Worm (Caenorhabditis elegans) whole organism, mixed stage, embryonic: Measurements from ENCODE around the gene Y38H6C.23.

ENCODE experiments used
- M03D4.4 ChIP-seq: sonication (generic microtip); optimal IDR thresholded peaks from 2 replicates; lab custom pipeline; 2017; ENCODE audit warnings: mild to moderate bottlenecking, missing genetic modification characterization, missing compliant biosample characterization
- bed-3 ChIP-seq: fragments of 200-800 bp; sonication (Bioruptor generic); optimal IDR thresholded peaks from 3 replicates; lab custom pipeline; 2018; ENCODE audit warnings: mild to moderate bottlenecking, missing genetic modification characterization, moderate library complexity, missing compliant biosample characterization
- blmp-1 ChIP-seq: fragments of 150-350 bp; optimal IDR thresholded peaks from 2 replicates; lab custom pipeline; 2014; ENCODE audit warnings: missing biosample characterization, missing genetic modification characterization
- ceh-39 ChIP-seq: fragments of 150-350 bp; optimal IDR thresholded peaks from 2 replicates; lab custom pipeline; 2014; ENCODE audit warnings: missing biosample characterization, missing genetic modification characterization
- ceh-43 ChIP-seq: fragments of 200-800 bp; sonication (Bioruptor generic); optimal IDR thresholded peaks from 2 replicates; lab custom pipeline; 2018; ENCODE audit warnings: mild to moderate bottlenecking, missing genetic modification characterization, moderate library complexity, missing compliant biosample characterization
- ceh-83 ChIP-seq: fragments of 200-800 bp; sonication (Bioruptor generic); optimal IDR thresholded peaks from 2 replicates; lab custom pipeline; 2018; ENCODE audit warnings: mild to moderate bottlenecking, missing genetic modification characterization, missing compliant biosample characterization
- ces-1 ChIP-seq: fragments of 150-350 bp; optimal IDR thresholded peaks from 2 replicates; lab custom pipeline; 2014; ENCODE audit warnings: missing biosample characterization, missing genetic modification reagents, missing genetic modification characterization
- cnd-1 ChIP-seq: fragments of 200-800 bp; sonication (Bioruptor generic); optimal IDR thresholded peaks from 2 replicates; lab custom pipeline; 2018; ENCODE audit warnings: mild to moderate bottlenecking, missing genetic modification characterization, missing compliant biosample characterization
- drap-1 ChIP-seq: fragments of 200-800 bp; sonication (Bioruptor generic); optimal IDR thresholded peaks from 3 replicates; lab custom pipeline; 2018; ENCODE audit warnings: mild to moderate bottlenecking, missing genetic modification characterization, missing compliant biosample characterization
- elt-1 ChIP-seq: sonication (generic microtip); optimal IDR thresholded peaks from 2 replicates; lab custom pipeline; 2017; ENCODE audit warnings: missing genetic modification characterization, mild to moderate bottlenecking, missing compliant biosample characterization, antibody characterized with exemption, moderate library complexity, borderline replicate concordance; ENCODE audit not compliant: insufficient read depth
- elt-3 ChIP-seq: fragments of 150-350 bp; optimal IDR thresholded peaks from 2 replicates; lab custom pipeline; 2014; ENCODE audit warnings: missing biosample characterization, missing genetic modification characterization
- flh-1 ChIP-seq: fragments of 200-800 bp; sonication (Bioruptor generic); optimal IDR thresholded peaks from 2 replicates; lab custom pipeline; 2018; ENCODE audit warnings: mild to moderate bottlenecking, missing genetic modification characterization, moderate library complexity, missing compliant biosample characterization
- hlh-1 ChIP-seq: fragments of 150-350 bp; optimal IDR thresholded peaks from 2 replicates; lab custom pipeline; 2014; ENCODE audit warnings: missing biosample characterization, missing genetic modification reagents, missing genetic modification characterization
- lin-13 ChIP-seq: fragments of 150-350 bp; optimal IDR thresholded peaks from 2 replicates; lab custom pipeline; 2014; ENCODE audit warnings: missing biosample characterization, missing genetic modification characterization
- lin-32 ChIP-seq: fragments of 200-800 bp; sonication (Bioruptor generic); optimal IDR thresholded peaks from 2 replicates; lab custom pipeline; 2018; ENCODE audit warnings: mild to moderate bottlenecking, missing genetic modification characterization, missing compliant biosample characterization
- lsy-2 ChIP-seq: fragments of 150-350 bp; optimal IDR thresholded peaks from 2 replicates; lab custom pipeline; 2014; ENCODE audit warnings: missing biosample characterization, missing genetic modification characterization
- mep-1 ChIP-seq: fragments of 150-350 bp; optimal IDR thresholded peaks from 2 replicates; lab custom pipeline; 2017; ENCODE audit warnings: missing biosample characterization, missing genetic modification reagents, missing genetic modification characterization, inconsistent platforms
- nhr-2 ChIP-seq: fragments of 150-350 bp; optimal IDR thresholded peaks from 2 replicates; lab custom pipeline; 2014; ENCODE audit warnings: missing biosample characterization, missing genetic modification characterization
- nhr-237 ChIP-seq: fragments of 150-350 bp; optimal IDR thresholded peaks from 2 replicates; lab custom pipeline; 2014; ENCODE audit warnings: missing biosample characterization, missing genetic modification characterization
- nhr-28 ChIP-seq: fragments of 150-350 bp; optimal IDR thresholded peaks from 2 replicates; lab custom pipeline; 2014; ENCODE audit warnings: missing biosample characterization, missing genetic modification characterization
- pha-4 ChIP-seq: fragments of 150-350 bp; optimal IDR thresholded peaks from 2 replicates; lab custom pipeline; 2018; ENCODE audit warnings: missing biosample characterization, missing genetic modification reagents, missing genetic modification characterization
- sem-2 ChIP-seq: fragments of 200-800 bp; sonication (Bioruptor generic); optimal IDR thresholded peaks from 2 replicates; lab custom pipeline; 2018; ENCODE audit warnings: mild to moderate bottlenecking, missing genetic modification characterization, missing compliant biosample characterization
- snpc-4 ChIP-seq: fragments of 150-350 bp; optimal IDR thresholded peaks from 2 replicates; lab custom pipeline; 2014; ENCODE audit warnings: missing biosample characterization, missing genetic modification characterization
- sptf-1 ChIP-seq: sonication (generic microtip); optimal IDR thresholded peaks from 2 replicates; lab custom pipeline; 2017; ENCODE audit warnings: mild to moderate bottlenecking, missing genetic modification characterization, moderate library complexity, missing compliant biosample characterization
- tbx-8 ChIP-seq: fragments of 200-800 bp; sonication (Bioruptor generic); optimal IDR thresholded peaks from 2 replicates; lab custom pipeline; 2018; ENCODE audit warnings: mild to moderate bottlenecking, missing genetic modification characterization, moderate library complexity, missing compliant biosample characterization
- unc-120 ChIP-seq: sonication (generic microtip); optimal IDR thresholded peaks from 2 replicates; lab custom pipeline; 2017; ENCODE audit warnings: missing genetic modification characterization, missing compliant biosample characterization; ENCODE audit not compliant: poor library complexity, severe bottlenecking
- unc-39 ChIP-seq: fragments of 150-350 bp; optimal IDR thresholded peaks from 2 replicates; lab custom pipeline; 2014; ENCODE audit warnings: missing biosample characterization, missing genetic modification characterization
- unc-62 ChIP-seq: fragments of 150-350 bp; optimal IDR thresholded peaks from 2 replicates; lab custom pipeline; 2014; ENCODE audit warnings: missing biosample characterization, missing genetic modification reagents, missing genetic modification characterization
- ztf-11 ChIP-seq: fragments of 150-350 bp; optimal IDR thresholded peaks from 2 replicates; lab custom pipeline; 2014; ENCODE audit warnings: missing biosample characterization, missing genetic modification characterization

Gene Y38H6C.23

DNA sequence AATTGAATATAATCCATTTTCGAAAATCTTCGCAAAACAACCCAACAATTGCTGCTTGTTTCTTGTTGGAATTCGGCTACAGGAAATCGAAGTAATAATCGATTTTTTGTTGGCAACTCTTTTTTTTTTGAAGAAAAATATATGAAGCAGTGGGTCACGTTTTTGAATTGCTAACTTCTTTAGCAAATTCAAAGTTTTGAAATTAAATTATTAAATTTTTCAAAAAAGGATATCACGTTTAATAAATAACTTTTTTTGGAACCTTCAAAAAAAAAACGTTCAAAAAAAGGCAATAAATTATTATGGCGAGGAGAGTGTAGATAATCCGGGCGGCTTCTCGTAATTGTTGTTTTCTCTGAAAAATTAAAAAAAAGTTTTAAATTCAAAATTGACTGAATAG is 20.0 kb downstream of the Y38H6C.23 start, which contains the start of gene Y38H6C.15:
Gene Y38H6C.15, minus strand, starts transcription at position 101 of the 400 bp plus-strand sequence.
- TF ChIP-seq snpc-4 (no peak), drap-1 (no peak), nhr-237 (tag; lab: Kevin White, UChicago) (no peak), lin-13 (tag; lab: Kevin White, UChicago) (no peak), ceh-43 (GFP tag; lab: Kevin White, UChicago) (no peak), mep-1 (tag; lab: Kevin White, UChicago) (no peak), lsy-2 (tag; lab: Kevin White, UChicago) (no peak), hlh-1 (no peak), nhr-2 (tag; lab: Kevin White, UChicago) (no peak), unc-62 (GFP tag; lab: Kevin White, UChicago) (no peak), nhr-28 (tag; lab: Kevin White, UChicago) (no peak), unc-39 (tag; lab: Kevin White, UChicago) (no peak), lin-32 (GFP tag; lab: Kevin White, UChicago) (no peak), blmp-1 (no peak), cnd-1 (tag; lab: Kevin White, UChicago) (no peak), bed-3 (no peak)

DNA sequence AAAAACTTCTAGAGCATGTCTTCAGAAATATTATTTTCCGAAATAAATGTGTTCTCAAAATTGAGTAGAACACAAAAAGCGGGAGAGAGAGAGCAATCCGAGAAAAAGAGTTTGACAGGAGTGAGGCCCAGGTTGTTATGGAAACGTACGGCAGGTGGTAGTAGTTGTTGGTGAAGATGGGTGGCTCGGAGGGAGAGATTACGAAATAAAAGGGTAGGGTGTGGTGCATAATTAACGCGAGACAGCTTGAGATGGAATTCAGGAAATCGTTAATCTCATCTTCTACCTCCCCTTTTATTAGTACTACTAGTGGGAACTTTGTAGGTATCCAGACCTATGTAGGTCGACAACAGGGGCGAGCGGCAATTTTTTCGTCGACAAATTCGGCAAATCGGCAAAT is 22.1 kb downstream of the Y38H6C.23 start, which contains the start of gene famh-161:
Gene famh-161, minus strand, starts transcription at position 101 of the 400 bp plus-strand sequence.
- TF ChIP-seq M03D4.4 (tag; lab: Kevin White, UChicago) (no peak), ces-1 (GFP tag; lab: Kevin White, UChicago) (peak; percentile 15)

DNA sequence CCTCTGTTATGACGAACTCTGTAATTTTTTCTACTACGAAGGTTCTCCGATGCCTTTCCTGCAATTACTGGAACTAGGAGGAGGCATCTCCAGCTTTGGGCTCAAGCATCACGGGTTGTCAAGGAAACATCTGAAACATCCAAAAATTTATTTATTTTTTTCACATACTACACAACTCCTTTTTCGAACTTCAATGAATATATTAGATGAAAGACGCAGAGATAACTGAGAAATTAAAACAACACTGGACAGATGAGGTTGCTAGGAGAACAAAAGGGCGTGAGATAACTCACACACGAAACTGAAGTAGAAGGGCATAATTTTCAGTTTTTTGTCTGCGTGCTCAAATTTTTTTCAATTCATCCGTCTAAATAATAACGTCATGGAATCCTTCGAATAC is 28.7 kb downstream of the Y38H6C.23 start, which contains the start of gene Y38H6C.13:
Gene Y38H6C.13, plus strand, starts transcription at position 301 of the 400 bp plus-strand sequence.
- TF ChIP-seq ceh-43 (GFP tag; lab: Kevin White, UChicago) (no peak), nhr-2 (tag; lab: Kevin White, UChicago) (no peak), snpc-4 (no peak), flh-1 (GFP tag; lab: Kevin White, UChicago) (no peak), sem-2 (GFP tag; lab: Kevin White, UChicago) (no peak), ceh-83 (no peak), ceh-39 (no peak)
- TF ChIP-seq, all 35 proteins: peak for 0

DNA sequence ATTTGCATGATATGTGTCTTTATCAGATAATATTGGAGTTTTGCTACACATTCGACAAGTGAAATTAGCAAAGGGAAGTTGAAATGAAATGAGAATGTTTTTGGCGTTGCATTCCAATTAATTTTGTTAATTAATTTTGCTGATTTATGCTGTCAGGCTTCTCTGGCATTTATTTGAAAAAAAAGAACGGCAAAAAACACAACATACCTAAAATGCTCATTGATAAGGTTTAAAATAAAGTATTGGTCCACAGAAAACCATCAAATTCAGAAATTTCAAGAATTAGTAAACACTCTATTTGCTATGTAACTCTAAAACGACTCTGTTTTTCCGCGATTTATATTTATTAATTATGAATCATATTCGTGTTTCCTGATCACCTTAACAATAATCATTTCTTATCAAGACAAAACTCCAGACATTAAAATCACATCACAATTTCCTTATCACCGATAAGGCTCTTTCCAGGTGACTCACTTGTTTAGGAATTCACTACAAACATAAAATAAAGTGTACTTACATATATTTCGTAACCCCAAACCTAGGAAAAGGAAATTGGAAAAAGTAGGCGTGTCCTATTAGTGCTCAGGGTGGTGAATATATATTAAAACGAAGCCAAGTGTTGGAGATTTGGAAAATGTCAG is 30.2 kb downstream of the Y38H6C.23 start, which contains the start of the genes srh-166 and Y38H6C.24:
Gene srh-166, minus strand, starts transcription at position 51 of the 644 bp plus-strand sequence.
Gene Y38H6C.24, plus strand, starts transcription at position 620 of the 644 bp plus-strand sequence.
- TF ChIP-seq tbx-8: no peak
- no peak for TF ChIP-seq elt-1 (tag; lab: Kevin White, UChicago)
- no peak for TF ChIP-seq ztf-11
- no peak for TF ChIP-seq unc-120 (tag; lab: Kevin White, UChicago)
- no peak for TF ChIP-seq M03D4.4 (tag; lab: Kevin White, UChicago)

DNA sequence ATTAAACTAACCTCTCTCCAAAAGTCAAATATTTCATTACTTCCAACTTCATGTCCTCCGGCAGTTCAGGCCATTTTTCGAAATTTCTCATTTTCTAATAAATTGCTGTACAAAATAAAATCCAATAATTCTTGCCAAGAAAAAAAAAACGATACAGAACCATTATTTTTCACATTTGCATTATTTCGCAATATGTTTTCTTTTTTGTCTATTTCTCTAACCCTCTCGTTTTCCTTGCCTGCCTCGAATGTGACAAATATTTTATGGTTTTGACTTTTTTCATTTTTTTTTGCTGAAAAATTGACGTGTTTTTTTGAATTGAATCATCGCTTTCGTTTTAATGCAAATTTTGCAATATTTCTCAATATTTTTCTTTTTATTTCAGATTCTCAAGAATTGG is 33.9 kb downstream of the Y38H6C.23 start, which contains the start of the genes Y38H6C.9 and fbxa-150:
Gene Y38H6C.9, minus strand, starts transcription at position 52 of the 400 bp plus-strand sequence.
Gene fbxa-150, plus strand, starts transcription at position 380 of the 400 bp plus-strand sequence.
- no peak for TF ChIP-seq nhr-237 (tag; lab: Kevin White, UChicago)
- TF ChIP-seq elt-1 (tag; lab: Kevin White, UChicago): no peak
- no peak for TF ChIP-seq drap-1
- TF ChIP-seq unc-39 (tag; lab: Kevin White, UChicago): no peak
- no peak for TF ChIP-seq ceh-39
- TF ChIP-seq ces-1 (GFP tag; lab: Kevin White, UChicago): no peak
- TF ChIP-seq nhr-2 (tag; lab: Kevin White, UChicago): no peak
- TF ChIP-seq snpc-4: no peak
- TF ChIP-seq bed-3: no peak
- no peak for TF ChIP-seq elt-3 (tag; lab: Kevin White, UChicago)
- no peak for TF ChIP-seq hlh-1
- TF ChIP-seq pha-4 (tag; lab: Kevin White, UChicago): no peak
- no peak for TF ChIP-seq lin-32 (GFP tag; lab: Kevin White, UChicago)
- no peak for TF ChIP-seq sptf-1
- no peak for TF ChIP-seq blmp-1
- no peak for TF ChIP-seq lin-13 (tag; lab: Kevin White, UChicago)
- TF ChIP-seq ceh-43 (GFP tag; lab: Kevin White, UChicago): no peak
